Fruit fly (Drosophila melanogaster) whole organism, embryonic: ENCODE measurements around the gene Cngl.

ENCODE experiments used
- Bdp1 ChIP-seq: fragments of 200-800 bp; sonication (Bioruptor generic); optimal IDR thresholded peaks from 3 replicates; lab custom pipeline; 2016; ENCODE audit warnings: missing biosample characterization, missing genetic modification characterization
- BtbVII ChIP-seq: fragments of 200-800 bp; sonication (Bioruptor generic); optimal IDR thresholded peaks from 3 replicates; lab custom pipeline; 2017; ENCODE audit warnings: missing biosample characterization, mild to moderate bottlenecking, missing genetic modification characterization
- CG10431 ChIP-seq: fragments of 200-800 bp; sonication (Bioruptor generic); optimal IDR thresholded peaks from 3 replicates; lab custom pipeline; 2018; ENCODE audit warnings: missing biosample characterization, mild to moderate bottlenecking, missing genetic modification characterization
- CG11560 ChIP-seq: fragments of 200-800 bp; sonication (Bioruptor generic); IDR thresholded peaks from 3 replicates; pipeline ENCODE4 v1.3.6; 2022; ENCODE audit warnings: missing biosample characterization, missing genetic modification characterization
- CG12155 ChIP-seq: fragments of 200-800 bp; sonication (Bioruptor generic); optimal IDR thresholded peaks from 3 replicates; lab custom pipeline; 2016; ENCODE audit warnings: missing biosample characterization, missing genetic modification characterization
- CG13123 ChIP-seq: fragments of 200-800 bp; sonication (Bioruptor generic); optimal IDR thresholded peaks from 2 replicates; lab custom pipeline; 2016; ENCODE audit warnings: missing biosample characterization, missing genetic modification characterization
- CG13296 ChIP-seq: fragments of 200-800 bp; sonication (Bioruptor generic); optimal IDR thresholded peaks from 3 replicates; lab custom pipeline; 2018; ENCODE audit warnings: missing biosample characterization, mild to moderate bottlenecking, missing genetic modification characterization
- CG1529 ChIP-seq: fragments of 200-800 bp; sonication (Bioruptor generic); optimal IDR thresholded peaks from 3 replicates; lab custom pipeline; 2018; ENCODE audit warnings: missing biosample characterization, missing genetic modification characterization
- CG15514 ChIP-seq: fragments of 200-800 bp; sonication (Bioruptor generic); optimal IDR thresholded peaks from 3 replicates; lab custom pipeline; 2017; ENCODE audit warnings: missing biosample characterization, missing genetic modification characterization, mild to moderate bottlenecking, moderate library complexity, missing genetic modification reagents
- CG17186 ChIP-seq: fragments of 200-800 bp; sonication (Bioruptor generic); optimal IDR thresholded peaks from 3 replicates; lab custom pipeline; 2017; ENCODE audit warnings: missing biosample characterization, missing genetic modification reagents, missing genetic modification characterization
- CG18476 ChIP-seq: fragments of 200-800 bp; sonication (Bioruptor generic); optimal IDR thresholded peaks from 2 replicates; lab custom pipeline; 2016; ENCODE audit warnings: missing biosample characterization, mild to moderate bottlenecking, missing genetic modification characterization
- CG2120 ChIP-seq: fragments of 200-800 bp; sonication (Bioruptor generic); optimal IDR thresholded peaks from 3 replicates; lab custom pipeline; 2016; ENCODE audit warnings: missing biosample characterization, missing genetic modification characterization
- CG2712 ChIP-seq: fragments of 200-800 bp; optimal IDR thresholded peaks from 3 replicates; lab custom pipeline; 2019; ENCODE audit warnings: missing biosample characterization, mild to moderate bottlenecking, missing genetic modification characterization, moderate library complexity
- CG2875 ChIP-seq: fragments of 200-800 bp; sonication (Bioruptor generic); optimal IDR thresholded peaks from 2 replicates; lab custom pipeline; 2017; ENCODE audit warnings: missing biosample characterization, mild to moderate bottlenecking, missing genetic modification characterization, missing genetic modification reagents
- CG8281 ChIP-seq: fragments of 200-800 bp; sonication (Bioruptor generic); optimal IDR thresholded peaks from 2 replicates; lab custom pipeline; 2018; ENCODE audit warnings: missing biosample characterization, mild to moderate bottlenecking, missing genetic modification characterization, moderate library complexity
- CG9215 ChIP-seq: fragments of 200-800 bp; sonication (Bioruptor generic); IDR thresholded peaks from 2 replicates; pipeline ENCODE4 v1.3.6; 2022; ENCODE audit warnings: missing biosample characterization, missing genetic modification characterization
- CG9797 ChIP-seq: fragments of 200-800 bp; sonication (Bioruptor generic); optimal IDR thresholded peaks from 3 replicates; lab custom pipeline; 2018; ENCODE audit warnings: missing biosample characterization, mild to moderate bottlenecking, missing genetic modification characterization
- CTCF ChIP-seq: fragments of 200-800 bp; sonication (Bioruptor generic); optimal IDR thresholded peaks from 2 replicates; lab custom pipeline; 2017; ENCODE audit warnings: missing biosample characterization, mild to moderate bottlenecking, missing genetic modification characterization, moderate library complexity
- Camta ChIP-seq: fragments of 200-800 bp; sonication (Bioruptor generic); optimal IDR thresholded peaks from 2 replicates; lab custom pipeline; 2016; ENCODE audit warnings: missing biosample characterization, missing genetic modification characterization
- D19B ChIP-seq: fragments of 200-800 bp; sonication (Bioruptor generic); optimal IDR thresholded peaks from 2 replicates; lab custom pipeline; 2017; ENCODE audit warnings: missing biosample characterization, mild to moderate bottlenecking, missing genetic modification characterization
- Dad ChIP-seq: fragments of 200-800 bp; sonication (Bioruptor generic); optimal IDR thresholded peaks from 3 replicates; lab custom pipeline; 2016; ENCODE audit warnings: missing biosample characterization, missing genetic modification characterization
- Doc2 ChIP-seq: fragments of 200-800 bp; sonication (Bioruptor generic); IDR thresholded peaks from 2 replicates; pipeline ENCODE4 v1.3.6; 2022; ENCODE audit warnings: missing biosample characterization, missing genetic modification characterization
- Doc3 ChIP-seq: fragments of 200-800 bp; sonication (Bioruptor generic); IDR thresholded peaks from 3 replicates; pipeline ENCODE4 v1.3.6; 2022; ENCODE audit warnings: missing biosample characterization, missing genetic modification characterization; ENCODE audit not compliant: partially characterized antibody
- E2f2 ChIP-seq: fragments of 200-800 bp; sonication (Bioruptor generic); IDR thresholded peaks from 2 replicates; pipeline ENCODE4 v1.3.6; 2022; ENCODE audit warnings: missing biosample characterization, missing genetic modification characterization
- Eip74EF ChIP-seq, 2 experiments: fragments of 200-800 bp in 1 of 2; fragments of >200 bp in 1 of 2; sonication (Bioruptor generic) in 1 of 2; optimal IDR thresholded peaks; 2 replicates each; lab custom pipeline; 2017 to 2019; ENCODE audit warnings: missing biosample characterization in 2 of 2, missing genetic modification characterization in 2 of 2, mild to moderate bottlenecking in 1 of 2, moderate library complexity in 1 of 2
- HLH4C ChIP-seq: fragments of 200-800 bp; sonication (Bioruptor generic); IDR thresholded peaks from 3 replicates; pipeline ENCODE4 v1.3.6; 2022; ENCODE audit warnings: missing biosample characterization, missing genetic modification characterization; ENCODE audit not compliant: partially characterized antibody
- Hey ChIP-seq: fragments of 200-800 bp; sonication (Bioruptor generic); optimal IDR thresholded peaks from 3 replicates; lab custom pipeline; 2018; ENCODE audit warnings: missing biosample characterization, mild to moderate bottlenecking, missing genetic modification characterization
- HmgD ChIP-seq: fragments of 200-800 bp; sonication (Bioruptor generic); optimal IDR thresholded peaks from 3 replicates; lab custom pipeline; 2016; ENCODE audit warnings: missing biosample characterization, missing genetic modification characterization
- Hmx ChIP-seq: fragments of 200-800 bp; sonication (Bioruptor generic); optimal IDR thresholded peaks from 2 replicates; lab custom pipeline; 2016; ENCODE audit warnings: missing biosample characterization, missing genetic modification characterization
- Mad ChIP-seq: fragments of 200-800 bp; sonication (Bioruptor generic); optimal IDR thresholded peaks from 2 replicates; lab custom pipeline; 2016; ENCODE audit warnings: missing biosample characterization, missing genetic modification characterization
- Spps ChIP-seq: fragments of 200-800 bp; sonication (Bioruptor generic); optimal IDR thresholded peaks from 2 replicates; lab custom pipeline; 2018; ENCODE audit warnings: missing biosample characterization, mild to moderate bottlenecking, missing genetic modification characterization
- Taf1 ChIP-seq: fragments of 200-800 bp; sonication (Bioruptor generic); IDR thresholded peaks from 2 replicates; pipeline ENCODE4 v1.3.6; 2022; ENCODE audit warnings: missing biosample characterization, missing genetic modification characterization
- ash1 ChIP-seq: fragments of 200-800 bp; sonication (Bioruptor generic); optimal IDR thresholded peaks from 2 replicates; lab custom pipeline; 2018; ENCODE audit warnings: missing biosample characterization, mild to moderate bottlenecking, missing genetic modification characterization
- bsh ChIP-seq, 2 experiments: fragments of 200-800 bp; sonication (Bioruptor generic); optimal IDR thresholded peaks; 2 replicates each; lab custom pipeline; 2017 to 2018; ENCODE audit warnings: mild to moderate bottlenecking in 2 of 2, missing biosample characterization in 2 of 2, missing genetic modification characterization in 2 of 2, moderate library complexity in 1 of 2
- chm ChIP-seq: fragments of 200-800 bp; sonication (Bioruptor generic); IDR thresholded peaks from 2 replicates; pipeline ENCODE4 v1.3.6; 2022; ENCODE audit warnings: missing biosample characterization, missing genetic modification characterization
- danr ChIP-seq: fragments of 200-800 bp; sonication (Bioruptor generic); IDR thresholded peaks from 2 replicates; pipeline ENCODE4 v1.3.6; 2022; ENCODE audit warnings: missing biosample characterization, missing genetic modification characterization
- dati ChIP-seq: fragments of 200-800 bp; sonication (Bioruptor generic); IDR thresholded peaks from 2 replicates; pipeline ENCODE4 v1.3.6; 2022; ENCODE audit warnings: missing biosample characterization, missing genetic modification characterization
- gfzf ChIP-seq: fragments of 200-800 bp; sonication (Bioruptor generic); optimal IDR thresholded peaks from 2 replicates; lab custom pipeline; 2016; ENCODE audit warnings: missing biosample characterization, mild to moderate bottlenecking, missing genetic modification characterization, moderate library complexity
- gro ChIP-seq: fragments of 200-800 bp; sonication (Bioruptor generic); optimal IDR thresholded peaks from 2 replicates; lab custom pipeline; 2016; ENCODE audit warnings: missing biosample characterization, missing genetic modification characterization
- gsb ChIP-seq: fragments of 200-800 bp; sonication (Bioruptor generic); IDR thresholded peaks from 2 replicates; pipeline ENCODE4 v1.3.6; 2022; ENCODE audit warnings: missing biosample characterization, missing genetic modification characterization
- inv ChIP-seq: fragments of 200-800 bp; sonication (Bioruptor generic); IDR thresholded peaks from 2 replicates; pipeline ENCODE4 v1.3.6; 2022; ENCODE audit warnings: missing biosample characterization, missing genetic modification characterization; ENCODE audit not compliant: partially characterized antibody
- ken ChIP-seq: fragments of 200-800 bp; sonication (Bioruptor generic); IDR thresholded peaks from 3 replicates; pipeline ENCODE4 v1.3.6; 2022; ENCODE audit warnings: missing biosample characterization, missing genetic modification characterization
- nom ChIP-seq: fragments of 200-800 bp; sonication (Bioruptor generic); optimal IDR thresholded peaks from 2 replicates; lab custom pipeline; 2017; ENCODE audit warnings: missing biosample characterization, missing genetic modification characterization, mild to moderate bottlenecking, moderate library complexity, missing genetic modification reagents
- odd ChIP-seq: fragments of 200-800 bp; sonication (Bioruptor generic); optimal IDR thresholded peaks from 2 replicates; lab custom pipeline; 2017; ENCODE audit warnings: missing biosample characterization, mild to moderate bottlenecking, missing genetic modification characterization
- sisA ChIP-seq: fragments of 200-800 bp; sonication (Bioruptor generic); IDR thresholded peaks from 2 replicates; pipeline ENCODE4 v1.3.6; 2022; ENCODE audit warnings: missing biosample characterization, missing genetic modification characterization
- slp2 ChIP-seq: fragments of 200-800 bp; sonication (Bioruptor generic); optimal IDR thresholded peaks from 2 replicates; lab custom pipeline; 2016; ENCODE audit warnings: missing biosample characterization, missing genetic modification characterization
- sna ChIP-seq: fragments of 200-800 bp; sonication (Bioruptor generic); IDR thresholded peaks from 2 replicates; pipeline ENCODE4 v1.3.6; 2022; ENCODE audit warnings: missing biosample characterization, missing genetic modification characterization; ENCODE audit not compliant: partially characterized antibody
- stwl ChIP-seq: fragments of 200-800 bp; sonication (Bioruptor generic); optimal IDR thresholded peaks from 3 replicates; lab custom pipeline; 2018; ENCODE audit warnings: missing biosample characterization, mild to moderate bottlenecking, missing genetic modification characterization, moderate library complexity
- tap ChIP-seq: fragments of 200-800 bp; optimal IDR thresholded peaks from 3 replicates; lab custom pipeline; 2019; ENCODE audit warnings: missing biosample characterization, mild to moderate bottlenecking, missing genetic modification characterization, moderate library complexity
- trh ChIP-seq: fragments of 200-800 bp; sonication (Bioruptor generic); optimal IDR thresholded peaks from 2 replicates; lab custom pipeline; 2016; ENCODE audit warnings: missing biosample characterization, missing genetic modification characterization
- wor ChIP-seq: fragments of 200-800 bp; sonication (Bioruptor generic); IDR thresholded peaks from 2 replicates; pipeline ENCODE4 v1.3.6; 2022; ENCODE audit warnings: missing biosample characterization, missing genetic modification characterization
- zfh1 ChIP-seq: fragments of 200-800 bp; sonication (Bioruptor generic); IDR thresholded peaks from 3 replicates; pipeline ENCODE4 v1.3.6; 2022; ENCODE audit warnings: missing biosample characterization, missing genetic modification characterization

The Cngl gene

DNA sequence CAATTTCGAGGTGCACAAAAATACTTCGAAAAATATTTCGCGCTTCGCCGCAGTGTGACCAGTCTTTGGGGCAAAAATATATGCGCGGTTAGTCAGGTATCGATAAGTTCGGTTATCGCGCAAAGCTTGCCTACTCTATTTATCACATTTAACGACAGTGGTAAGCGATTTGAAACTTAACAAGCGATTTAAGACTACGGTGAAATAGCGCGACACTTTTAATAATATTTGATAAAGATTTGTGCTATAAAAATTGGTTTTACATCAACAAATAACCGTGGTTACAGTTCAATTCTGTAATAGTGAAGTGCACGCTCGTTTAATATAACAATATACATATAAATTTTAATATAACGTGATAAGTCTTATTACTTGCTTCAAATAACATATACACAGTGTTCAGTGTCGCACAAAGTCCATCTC lies 34.3 kb upstream of the Cngl start, which contains the start of gene mh (continued):
- TF ChIP-seq gfzf (GFP tag; lab: Kevin White, UChicago) = peak; percentile 73
- no peak for TF ChIP-seq chm (GFP tag; lab: Robert Waterston, UW)
- TF ChIP-seq slp2 (GFP tag; lab: Kevin White, UChicago) = no peak
- TF ChIP-seq CG9797 (GFP tag; lab: Kevin White, UChicago) = peak; percentile 63
- TF ChIP-seq dati (GFP tag; lab: Robert Waterston, UW) = no peak
- TF ChIP-seq gsb (GFP tag; lab: Robert Waterston, UW) = no peak
- no peak for TF ChIP-seq CG13296 (GFP tag; lab: Kevin White, UChicago)
- no peak for TF ChIP-seq Camta
- no peak for TF ChIP-seq ash1 (GFP tag; lab: Kevin White, UChicago)
- 0 out of 3 replicates have a peak, but pooled peaks have one; percentile 39 for TF ChIP-seq Doc3 (GFP tag; lab: Robert Waterston, UW)
- no peak for TF ChIP-seq CG11560 (tag; lab: Robert Waterston, UW)
- TF ChIP-seq Spps = no peak
- peak; percentile 75 for TF ChIP-seq CG17186 (GFP tag; lab: Kevin White, UChicago)
- TF ChIP-seq CG12155 (GFP tag; lab: Kevin White, UChicago) = peak; percentile 15
- TF ChIP-seq wor = no peak
- no peak for TF ChIP-seq HmgD (GFP tag; lab: Kevin White, UChicago)
- TF ChIP-seq ken (GFP tag; lab: Robert Waterston, UW) = no peak
- TF ChIP-seq Eip74EF (GFP tag; optimal IDR thresholded peaks at IDR 0.05; lab: Kevin White, UChicago) = no peak
- peak; percentile 48 for TF ChIP-seq CG15514 (GFP tag; lab: Kevin White, UChicago)
- TF ChIP-seq Hey (tag; lab: Kevin White, UChicago) = no peak
- TF ChIP-seq danr (GFP tag; lab: Robert Waterston, UW) = 0 out of 2 replicates have a peak, but pooled peaks have one; percentile 31
- TF ChIP-seq CG2120 (GFP tag; lab: Kevin White, UChicago) = peak; percentile 24
- TF ChIP-seq bsh (GFP tag; optimal IDR thresholded peaks at IDR 0.05; lab: Kevin White, UChicago) = peak in 1 of 2 experiments; percentile 10
- TF ChIP-seq trh (GFP tag; lab: Kevin White, UChicago) = no peak
- no peak for TF ChIP-seq Doc2 (GFP tag; lab: Robert Waterston, UW)
- TF ChIP-seq zfh1 (GFP tag; lab: Robert Waterston, UW) = no peak
- no peak for TF ChIP-seq CG10431
- TF ChIP-seq CG2875 (GFP tag; lab: Kevin White, UChicago) = no peak
- TF ChIP-seq CTCF (GFP tag; lab: Kevin White, UChicago) = no peak
- no peak for TF ChIP-seq tap
- no peak for TF ChIP-seq CG8281 (tag; lab: Kevin White, UChicago)
- TF ChIP-seq CG2712 (tag; lab: Kevin White, UChicago) = no peak
- TF ChIP-seq CG1529 = no peak
- no peak for TF ChIP-seq BtbVII (GFP tag; lab: Kevin White, UChicago)
- TF ChIP-seq CG9215 (GFP tag; lab: Robert Waterston, UW) = peak; percentile 33; the same call in 1 of the 2 replicates
- TF ChIP-seq gro (GFP tag; lab: Kevin White, UChicago) = no peak
- no peak for TF ChIP-seq CG13123
- peak; percentile 38 for TF ChIP-seq stwl (tag; lab: Kevin White, UChicago)
- TF ChIP-seq CG18476 = peak; percentile 10
- no peak for TF ChIP-seq odd (GFP tag; lab: Kevin White, UChicago)
- TF ChIP-seq Hmx (GFP tag; lab: Kevin White, UChicago) = no peak
- TF ChIP-seq HLH4C (GFP tag; lab: Robert Waterston, UW) = peak; percentile 58
- no peak for TF ChIP-seq nom (GFP tag; lab: Kevin White, UChicago)
- no peak for TF ChIP-seq D19B
- TF ChIP-seq Bdp1 (GFP tag; lab: Kevin White, UChicago) = no peak
- no peak for TF ChIP-seq Mad (GFP tag; lab: Kevin White, UChicago)
- no peak for TF ChIP-seq Dad (GFP tag; lab: Kevin White, UChicago)
- no peak for TF ChIP-seq Taf1 (GFP tag; lab: Robert Waterston, UW)
- peak; percentile 50; the same call in 1 of the 2 replicates for TF ChIP-seq inv (GFP tag; lab: Robert Waterston, UW)
- TF ChIP-seq E2f2 = peak; percentile 83
- TF ChIP-seq sna = no peak
- TF ChIP-seq sisA = peak; percentile 50
